Worm (Caenorhabditis elegans): ENCODE results near the gene srm-5.

Gene srm-5

ce11 chrV:14351629-14352028, 16.6 kb downstream of the srm-5 start, which contains the start of gene vha-13:
Gene vha-13, plus strand, starts transcription at chrV:14351709.
- TF ChIP-seq lin-13 (tag; optimal IDR thresholded peaks at IDR 0.05) (no peak), elt-3 (tag; optimal IDR thresholded peaks at IDR 0.05) (no peak), unc-120 (tag; optimal IDR thresholded peaks at IDR 0.05; ENCODE audit: poor library complexity, severe bottlenecking) (no peak), nhr-237 (tag; optimal IDR thresholded peaks at IDR 0.05) (no peak), sptf-1 (tag; optimal IDR thresholded peaks at IDR 0.05) (no peak), nhr-12 (tag; optimal IDR thresholded peaks at IDR 0.05) (no peak), drap-1 (GFP tag; optimal IDR thresholded peaks at IDR 0.05) (no peak), zip-8 (tag; optimal IDR thresholded peaks at IDR 0.05) (no peak), lsy-2 (tag; optimal IDR thresholded peaks at IDR 0.05) (no peak), bed-3 (GFP tag; optimal IDR thresholded peaks at IDR 0.05) (no peak), pha-4 (tag; optimal IDR thresholded peaks at IDR 0.05) (no peak)

DNA sequence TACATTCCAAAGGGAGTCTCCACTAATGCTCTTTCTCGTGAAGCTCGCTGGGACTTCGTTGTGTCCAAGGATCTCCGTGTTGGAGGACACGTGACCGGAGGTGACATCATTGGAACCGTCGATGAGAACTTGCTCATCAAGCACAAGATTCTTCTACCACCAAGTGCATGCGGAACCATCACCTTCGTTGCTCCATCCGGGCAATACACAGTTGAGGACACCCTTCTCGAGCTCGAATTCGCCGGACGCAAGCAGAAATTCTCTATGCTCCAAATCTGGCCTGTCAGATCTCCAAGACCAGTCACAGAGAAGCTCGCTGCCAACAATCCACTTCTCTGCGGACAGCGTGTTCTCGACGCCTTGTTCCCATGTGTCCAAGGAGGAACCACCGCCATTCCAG, 17.0 kb downstream of the srm-5 start:
- TF ChIP-seq drap-1 (GFP tag; optimal IDR thresholded peaks at IDR 0.05) (peak; percentile 26), M03D4.4 (tag; optimal IDR thresholded peaks at IDR 0.05) (no peak)

DNA sequence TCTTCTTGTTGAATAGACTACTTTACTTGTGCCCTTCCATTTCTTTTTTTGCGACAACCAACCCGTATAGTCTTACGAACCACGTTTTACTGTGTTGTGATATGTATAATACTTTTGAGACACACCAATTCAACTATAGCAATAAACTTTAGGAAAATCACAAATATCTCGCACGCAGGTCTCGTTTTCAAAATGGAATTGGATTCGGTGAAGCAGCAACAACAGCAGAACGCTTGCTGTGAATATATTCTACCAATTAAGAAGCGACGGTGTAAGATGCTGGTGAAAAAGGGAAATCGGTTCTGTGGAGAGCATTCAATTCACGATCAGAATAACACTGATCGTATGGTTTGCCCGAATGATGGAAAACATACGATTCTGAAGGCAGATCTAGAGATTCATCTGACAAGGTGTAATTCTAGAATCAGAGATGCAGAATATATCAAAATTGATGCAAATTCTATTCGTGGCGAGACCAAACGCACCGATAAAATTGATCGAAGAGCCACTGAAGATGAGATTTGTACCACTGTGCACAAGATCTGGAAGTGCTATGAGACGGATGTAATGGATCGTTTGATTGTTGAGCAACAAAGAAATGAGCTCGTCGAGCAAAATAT, 19.4 kb downstream of the srm-5 start, which contains the start of gene Y49A3A.3:
TSS of gene Y49A3A.3 (plus strand) at position 153 of the 620 bp plus-strand sequence.
- TF ChIP-seq lsy-2 (tag; optimal IDR thresholded peaks at IDR 0.05), result no peak
- TF ChIP-seq lin-32 (GFP tag; optimal IDR thresholded peaks at IDR 0.05), result no peak
- no peak for TF ChIP-seq ceh-39 (tag; optimal IDR thresholded peaks at IDR 0.05)
- TF ChIP-seq ham-2 (GFP tag; optimal IDR thresholded peaks at IDR 0.05), result no peak
- no peak for TF ChIP-seq unc-62 (GFP tag; optimal IDR thresholded peaks at IDR 0.05)
- TF ChIP-seq hlh-1 (tag; optimal IDR thresholded peaks at IDR 0.05), result no peak
- TF ChIP-seq unc-120 (tag; optimal IDR thresholded peaks at IDR 0.05; ENCODE audit: poor library complexity, severe bottlenecking), result no peak
- no peak for TF ChIP-seq snpc-4 (tag; optimal IDR thresholded peaks at IDR 0.05)
- no peak for TF ChIP-seq nhr-2 (tag; optimal IDR thresholded peaks at IDR 0.05)
- no peak for TF ChIP-seq zip-8 (tag; optimal IDR thresholded peaks at IDR 0.05)
- TF ChIP-seq mep-1 (tag; optimal IDR thresholded peaks at IDR 0.05), result no peak
- no peak for TF ChIP-seq tbx-8 (GFP tag; optimal IDR thresholded peaks at IDR 0.05)
- TF ChIP-seq blmp-1 (tag; optimal IDR thresholded peaks at IDR 0.05), result no peak
- TF ChIP-seq mab-5 (tag; optimal IDR thresholded peaks at IDR 0.05), result no peak
- TF ChIP-seq nhr-28 (tag; optimal IDR thresholded peaks at IDR 0.05), result no peak
- no peak for TF ChIP-seq ces-1 (GFP tag; optimal IDR thresholded peaks at IDR 0.05)
- TF ChIP-seq elt-3 (tag; optimal IDR thresholded peaks at IDR 0.05), result no peak
- no peak for TF ChIP-seq ceh-83 (GFP tag; optimal IDR thresholded peaks at IDR 0.05)
- TF ChIP-seq lin-13 (tag; optimal IDR thresholded peaks at IDR 0.05), result no peak
- no peak for TF ChIP-seq unc-39 (tag; optimal IDR thresholded peaks at IDR 0.05)

DNA sequence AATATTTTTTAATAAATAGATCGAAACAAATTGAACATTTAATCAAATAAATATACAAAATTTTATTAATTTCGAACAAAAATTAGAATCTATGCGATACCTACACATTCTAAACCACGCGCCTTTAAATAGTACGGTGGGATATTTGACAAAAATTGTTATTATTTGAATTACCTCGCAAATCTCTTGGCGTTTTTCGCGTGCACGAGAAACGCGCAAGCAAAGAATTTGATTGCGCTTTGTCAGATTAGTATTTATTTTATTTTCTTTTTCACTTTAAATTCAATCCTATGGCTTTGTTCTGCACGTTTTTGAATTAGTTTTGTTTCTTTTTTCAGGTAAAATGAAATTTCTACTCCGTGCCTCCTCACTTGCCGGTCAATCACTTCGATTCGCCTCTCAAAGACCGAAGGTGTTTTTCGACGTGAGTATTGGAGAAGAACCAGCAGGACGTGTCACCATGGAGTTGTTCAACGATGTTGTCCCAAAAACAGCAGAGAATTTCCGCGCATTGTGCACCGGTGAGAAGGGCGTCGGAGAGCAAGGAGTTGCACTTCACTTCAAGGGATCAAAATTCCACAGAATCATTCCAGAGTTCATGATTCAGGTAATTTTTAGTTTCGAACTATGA, 20.9 kb downstream of the srm-5 start, which contains the start of gene cyn-1:
TSS of gene cyn-1 (plus strand) at position 339 of the 631 bp plus-strand sequence.
- TF ChIP-seq lin-32 (GFP tag; optimal IDR thresholded peaks at IDR 0.05) (no peak), mab-5 (tag; optimal IDR thresholded peaks at IDR 0.05) (no peak), ceh-39 (tag; optimal IDR thresholded peaks at IDR 0.05) (peak; percentile 25), nhr-76 (tag; optimal IDR thresholded peaks at IDR 0.05) (no peak), hlh-1 (tag; optimal IDR thresholded peaks at IDR 0.05) (peak; percentile 23), ces-1 (GFP tag; optimal IDR thresholded peaks at IDR 0.05) (peak; percentile 80), lin-13 (tag; optimal IDR thresholded peaks at IDR 0.05) (peak; percentile 74), nhr-28 (tag; optimal IDR thresholded peaks at IDR 0.05) (no peak), ceh-83 (GFP tag; optimal IDR thresholded peaks at IDR 0.05) (no peak), mep-1 (tag; optimal IDR thresholded peaks at IDR 0.05) (peak; percentile 36), sptf-1 (tag; optimal IDR thresholded peaks at IDR 0.05) (peak; percentile 53), ztf-11 (tag; optimal IDR thresholded peaks at IDR 0.05) (no peak), pha-4 (tag; optimal IDR thresholded peaks at IDR 0.05) (peak; percentile 77), zip-8 (tag; optimal IDR thresholded peaks at IDR 0.05) (no peak), unc-120 (tag; optimal IDR thresholded peaks at IDR 0.05; ENCODE audit: poor library complexity, severe bottlenecking) (peak; percentile 7), tbx-8 (GFP tag; optimal IDR thresholded peaks at IDR 0.05) (no peak), bed-3 (GFP tag; optimal IDR thresholded peaks at IDR 0.05) (no peak), sem-2 (GFP tag; optimal IDR thresholded peaks at IDR 0.05) (no peak), blmp-1 (tag; optimal IDR thresholded peaks at IDR 0.05) (no peak), elt-3 (tag; optimal IDR thresholded peaks at IDR 0.05) (no peak), nhr-237 (tag; optimal IDR thresholded peaks at IDR 0.05) (peak; percentile 72), unc-62 (GFP tag; optimal IDR thresholded peaks at IDR 0.05) (no peak), drap-1 (GFP tag; optimal IDR thresholded peaks at IDR 0.05) (peak; percentile 12), nhr-2 (tag; optimal IDR thresholded peaks at IDR 0.05) (no peak), M03D4.4 (tag; optimal IDR thresholded peaks at IDR 0.05) (no peak), lsy-2 (tag; optimal IDR thresholded peaks at IDR 0.05) (peak; percentile 79)

Data from whole organism, mixed stage, embryonic.